Worm (Caenorhabditis elegans) whole organism, early embryonic: Measurements from ENCODE around the gene F43D2.7.

Experiments
- ama-1 ChIP-seq: fragments of 150-350 bp; optimal IDR thresholded peaks from 2 replicates; lab custom pipeline; 2014
- ceh-13 ChIP-seq: fragments of 200-800 bp; sonication (Bioruptor generic); optimal IDR thresholded peaks from 2 replicates; lab custom pipeline; 2018; ENCODE audit warnings: mild to moderate bottlenecking, missing genetic modification characterization, missing compliant biosample characterization
- flt-1 ChIP-seq: fragments of 200-800 bp; sonication (Bioruptor generic); IDR thresholded peaks from 2 replicates; pipeline ENCODE4 v1.3.6; 2022; ENCODE audit warnings: missing genetic modification characterization, missing compliant biosample characterization
- tbx-11 ChIP-seq: fragments of 200-800 bp; sonication (Bioruptor generic); IDR thresholded peaks from 2 replicates; pipeline ENCODE4 v1.3.6; 2022; ENCODE audit warnings: missing genetic modification characterization, missing compliant biosample characterization
- tbx-37 ChIP-seq: fragments of 200-800 bp; sonication (Bioruptor generic); conservative IDR thresholded peaks from 2 replicates; pipeline ENCODE4 v1.3.6; 2022; ENCODE audit warnings: missing genetic modification reagents, missing genetic modification characterization, missing compliant biosample characterization

DNA sequence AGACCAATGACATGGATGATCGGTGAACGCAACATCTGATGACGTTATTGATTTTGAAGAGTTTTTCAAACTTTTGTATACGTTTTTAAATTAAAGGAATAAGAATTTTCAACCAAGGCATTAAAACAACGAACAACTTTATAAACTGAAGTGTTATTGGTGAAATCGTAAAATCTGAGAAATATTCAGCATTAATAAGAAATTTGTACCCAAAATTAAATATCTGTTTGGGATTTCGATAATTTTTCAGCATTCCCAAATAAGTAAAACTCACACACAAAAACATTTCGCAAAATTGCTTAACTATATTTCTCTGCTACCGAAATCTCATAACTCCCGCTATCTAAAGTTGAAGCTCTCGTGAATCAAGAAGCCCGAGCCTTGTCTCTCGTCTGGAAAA is 19.6 kb upstream of the F43D2.7 start:
- TF ChIP-seq flt-1: no peak
- TF ChIP-seq ceh-13 (GFP tag; lab: Kevin White, UChicago): no peak
- TF ChIP-seq tbx-37: no peak
- no peak for TF ChIP-seq ama-1 (lab: Kevin White, UChicago)
- TF ChIP-seq tbx-11 (GFP tag; lab: Robert Waterston, UW): no peak
